Worm (Caenorhabditis elegans) whole organism, L3 larva: Measurements from ENCODE around the gene sqst-4.

ENCODE experiments used
- ZK546.5 ChIP-seq: sonication (generic microtip); optimal IDR thresholded peaks from 2 replicates; lab custom pipeline; 2017; ENCODE audit warnings: missing biosample characterization, missing genetic modification characterization
- ceh-82 ChIP-seq: fragments of 150-350 bp; optimal IDR thresholded peaks from 2 replicates; lab custom pipeline; 2014; ENCODE audit warnings: missing biosample characterization, missing genetic modification characterization
- elt-3 ChIP-seq, 3 experiments: fragments of 150-350 bp in 1 of 3; sonication (generic microtip) in 2 of 3; optimal IDR thresholded peaks; 2 replicates in 2 of 3; 4 replicates in 1 of 3; lab custom pipeline; 2014 to 2017; ENCODE audit warnings: missing biosample characterization in 3 of 3, missing genetic modification characterization in 3 of 3
- fkh-2 ChIP-seq: fragments of 150-350 bp; optimal IDR thresholded peaks from 2 replicates; lab custom pipeline; 2014; ENCODE audit warnings: missing biosample characterization, missing genetic modification reagents, missing genetic modification characterization
- nhr-237 ChIP-seq: fragments of 150-350 bp; optimal IDR thresholded peaks from 2 replicates; lab custom pipeline; 2014; ENCODE audit warnings: missing biosample characterization, missing genetic modification characterization
- tbx-2 ChIP-seq: sonication (generic microtip); optimal IDR thresholded peaks from 2 replicates; lab custom pipeline; 2016; ENCODE audit warnings: mild to moderate bottlenecking, missing genetic modification characterization, missing compliant biosample characterization

ce11 chrV:16487474-16487873 lies 798 bp upstream of the sqst-4 start, which contains the start of gene Y32B12A.5:
- TF ChIP-seq ceh-82 (tag; lab: Kevin White, UChicago), result no peak
- no peak for TF ChIP-seq nhr-237
- no peak for TF ChIP-seq elt-3 (tag; optimal IDR thresholded peaks at IDR 0.05; lab: Kevin White, UChicago)
- no peak for TF ChIP-seq fkh-2 (tag; lab: Kevin White, UChicago)
- TF ChIP-seq tbx-2 (tag; lab: Kevin White, UChicago), result no peak
- TF ChIP-seq ZK546.5 (tag; lab: Kevin White, UChicago), result no peak
